Fruit fly (Drosophila melanogaster): Measurements from ENCODE around the gene Sec61gamma.

Sec61gamma gene

dm6 chrX:19613473-19613872, 29.7 kb upstream of the Sec61gamma start (continued):
- TF ChIP-seq sim (GFP tag; IDR thresholded peaks at IDR 0.05) (no peak), CG18599 (GFP tag; optimal IDR thresholded peaks at IDR 0.05) (no peak), CG12769 (tag; optimal IDR thresholded peaks at IDR 0.05) (no peak), CG10979 (tag; optimal IDR thresholded peaks at IDR 0.05) (peak; percentile 45), Nf-YC (tag; optimal IDR thresholded peaks at IDR 0.05) (peak; percentile 55), pan (optimal IDR thresholded peaks at IDR 0.05) (no peak), pan (GFP tag; optimal IDR thresholded peaks at IDR 0.05 in 1 of 2, IDR thresholded peaks at IDR 0.05 in 1 of 2) (peak in 1 of 2 experiments; percentile 29), Ravus (GFP tag; IDR thresholded peaks at IDR 0.05) (no peak), Mrtf (GFP tag; IDR thresholded peaks at IDR 0.05) (no peak), gsb-n (tag; optimal IDR thresholded peaks at IDR 0.05) (peak; percentile 30), CG18011 (GFP tag; optimal IDR thresholded peaks at IDR 0.05) (peak; percentile 52), CG3407 (GFP tag; optimal IDR thresholded peaks at IDR 0.05) (peak; percentile 49), dimm (GFP tag; IDR thresholded peaks at IDR 0.05) (no peak), stc (GFP tag; IDR thresholded peaks at IDR 0.05) (peak; percentile 42; the same call in 1 of the 2 replicates), pfk (GFP tag; optimal IDR thresholded peaks at IDR 0.05) (peak; percentile 97), sob (GFP tag; IDR thresholded peaks at IDR 0.05) (peak; percentile 43; the same call in 1 of the 2 replicates), CG8089 (GFP tag; optimal IDR thresholded peaks at IDR 0.05) (no peak), CG10274 (GFP tag; optimal IDR thresholded peaks at IDR 0.05) (peak; percentile 1), CG8765 (GFP tag; IDR thresholded peaks at IDR 0.05) (no peak), CG13894 (tag; optimal IDR thresholded peaks at IDR 0.05) (no peak), nom (GFP tag; optimal IDR thresholded peaks at IDR 0.05) (peak; percentile 69), danr (GFP tag; IDR thresholded peaks at IDR 0.05) (no peak), Dref (GFP tag; IDR thresholded peaks at IDR 0.05) (peak; percentile 74), tap (tag; optimal IDR thresholded peaks at IDR 0.05) (no peak), tgo (GFP tag; IDR thresholded peaks at IDR 0.05) (no peak), lola (GFP tag; optimal IDR thresholded peaks at IDR 0.05) (no peak), CG4707 (GFP tag; optimal IDR thresholded peaks at IDR 0.05) (peak; percentile 63), trem (tag; optimal IDR thresholded peaks at IDR 0.05) (peak; percentile 36), CG17359 (tag; optimal IDR thresholded peaks at IDR 0.05) (peak; percentile 39), CG13424 (tag; optimal IDR thresholded peaks at IDR 0.05) (peak; percentile 20), scrt (GFP tag; optimal IDR thresholded peaks at IDR 0.05) (peak; percentile 70), CG10543 (GFP tag; optimal IDR thresholded peaks at IDR 0.05) (peak; percentile 68), CG15011 (GFP tag; optimal IDR thresholded peaks at IDR 0.05) (no peak), so (GFP tag; IDR thresholded peaks at IDR 0.05) (peak; percentile 51; the same call in 1 of the 3 replicates), lbe (GFP tag; optimal IDR thresholded peaks at IDR 0.05) (peak; percentile 40), CG2120 (GFP tag; optimal IDR thresholded peaks at IDR 0.05) (no peak), Dad (GFP tag; optimal IDR thresholded peaks at IDR 0.05) (peak; percentile 9), Sry-β (GFP tag; optimal IDR thresholded peaks at IDR 0.05) (no peak), CG14965 (GFP tag; optimal IDR thresholded peaks at IDR 0.05; ENCODE audit: borderline replicate concordance) (no peak), CG10431 (GFP tag; optimal IDR thresholded peaks at IDR 0.05) (peak; percentile 40), NFAT (GFP tag; IDR thresholded peaks at IDR 0.05) (no peak), CG10267 (tag; optimal IDR thresholded peaks at IDR 0.05) (peak; percentile 54), CG32532 (GFP tag; IDR thresholded peaks at IDR 0.05) (peak; percentile 41; the same call in 1 of the 2 replicates), CG33213 (GFP tag; optimal IDR thresholded peaks at IDR 0.05) (peak; percentile 45), emc (GFP tag; optimal IDR thresholded peaks at IDR 0.05) (no peak), pnt (GFP tag; optimal IDR thresholded peaks at IDR 0.05) (no peak), CG2712 (tag; optimal IDR thresholded peaks at IDR 0.05) (peak; percentile 51), Abd-B (GFP tag; optimal IDR thresholded peaks at IDR 0.05) (no peak), Aef1 (GFP tag; IDR thresholded peaks at IDR 0.05) (no peak), pho (GFP tag; optimal IDR thresholded peaks at IDR 0.05) (no peak), cg (GFP tag; optimal IDR thresholded peaks at IDR 0.05) (no peak)

All from whole organism, embryonic.